Worm (Caenorhabditis elegans) whole organism, L4 larva: ENCODE data around the gene wdr-20.

Experiments used
- F37D6.2 ChIP-seq: sonication (generic microtip); optimal IDR thresholded peaks from 2 replicates; lab custom pipeline; 2016; ENCODE audit warnings: mild to moderate bottlenecking, missing genetic modification characterization, missing compliant biosample characterization
- R02D3.7 ChIP-seq: fragments of 150-350 bp; sonication (generic microtip); optimal IDR thresholded peaks from 3 replicates; lab custom pipeline; 2014; ENCODE audit warnings: missing biosample characterization, missing genetic modification characterization
- Y105C5A.15 ChIP-seq: fragments of 200-800 bp; sonication (Bioruptor generic); IDR thresholded peaks from 2 replicates; pipeline ENCODE4 v1.3.6; 2022; ENCODE audit warnings: missing genetic modification characterization, missing compliant biosample characterization
- Y48G9A.11 ChIP-seq: fragments of 200-800 bp; sonication (Bioruptor generic); IDR thresholded peaks from 2 replicates; pipeline ENCODE4 v1.3.6; 2022; ENCODE audit warnings: missing genetic modification reagents, missing genetic modification characterization, missing compliant biosample characterization
- aha-1 ChIP-seq: fragments of 150-350 bp; peaks from one replicate; lab custom pipeline; 2014; ENCODE audit warnings: missing biosample characterization, missing genetic modification characterization
- aly-2 ChIP-seq: sonication (generic microtip); optimal IDR thresholded peaks from 2 replicates; lab custom pipeline; 2018; ENCODE audit warnings: missing biosample characterization, missing genetic modification characterization
- arid-1 ChIP-seq: fragments of 200-800 bp; sonication (Bioruptor generic); conservative IDR thresholded peaks from 2 replicates; pipeline ENCODE4 v1.3.6; 2022; ENCODE audit warnings: missing genetic modification reagents, missing genetic modification characterization, missing compliant biosample characterization
- attf-4 ChIP-seq: sonication (generic microtip); optimal IDR thresholded peaks from 3 replicates; lab custom pipeline; 2017; ENCODE audit warnings: missing biosample characterization, missing genetic modification characterization
- ceh-20 ChIP-seq: fragments of 200-800 bp; sonication (Bioruptor generic); IDR thresholded peaks from 2 replicates; pipeline ENCODE4 v1.3.6; 2022; ENCODE audit warnings: missing genetic modification reagents, missing genetic modification characterization, missing compliant biosample characterization
- ceh-32 ChIP-seq: sonication (generic microtip); optimal IDR thresholded peaks from 2 replicates; lab custom pipeline; 2016; ENCODE audit warnings: mild to moderate bottlenecking, missing genetic modification characterization, missing compliant biosample characterization; ENCODE audit not compliant: poor library complexity
- ceh-44 ChIP-seq: fragments of 200-800 bp; sonication (Bioruptor generic); IDR thresholded peaks from 2 replicates; pipeline ENCODE4 v1.3.6; 2022; ENCODE audit warnings: missing genetic modification reagents, missing genetic modification characterization, missing compliant biosample characterization
- ceh-62 ChIP-seq: sonication (generic microtip); optimal IDR thresholded peaks from 2 replicates; lab custom pipeline; 2017; ENCODE audit warnings: missing biosample characterization, missing genetic modification characterization
- ces-1 ChIP-seq: fragments of 150-350 bp; sonication (generic microtip); optimal IDR thresholded peaks from 4 replicates; lab custom pipeline; 2014; ENCODE audit warnings: missing biosample characterization, missing genetic modification reagents, missing genetic modification characterization
- daf-16 ChIP-seq, 3 experiments: sonication (generic microtip); optimal IDR thresholded peaks; 2 replicates each; lab custom pipeline; 2016 to 2017; ENCODE audit warnings: missing genetic modification characterization in 3 of 3, missing genetic modification reagents in 3 of 3, mild to moderate bottlenecking in 2 of 3, missing compliant biosample characterization in 2 of 3, missing biosample characterization in 1 of 3, moderate library complexity in 1 of 3
- daf-8 ChIP-seq: fragments of 200-800 bp; sonication (Bioruptor generic); IDR thresholded peaks from 2 replicates; pipeline ENCODE4 v1.3.6; 2022; ENCODE audit warnings: missing genetic modification characterization, missing compliant biosample characterization
- dmd-6 ChIP-seq: fragments of 200-800 bp; sonication (Bioruptor generic); IDR thresholded peaks from 2 replicates; pipeline ENCODE4 v1.3.6; 2022; ENCODE audit warnings: missing genetic modification reagents, missing genetic modification characterization, missing compliant biosample characterization
- fos-1 ChIP-seq: fragments of 150-350 bp; optimal IDR thresholded peaks from 2 replicates; lab custom pipeline; 2014; ENCODE audit warnings: missing biosample characterization, missing genetic modification characterization
- hif-1 ChIP-seq, 2 experiments: sonication (generic microtip); optimal IDR thresholded peaks; 2 replicates each; lab custom pipeline; 2016 to 2017; ENCODE audit warnings: missing compliant biosample characterization in 2 of 2, missing genetic modification characterization in 2 of 2, missing genetic modification reagents in 2 of 2, missing genotype in 2 of 2, mild to moderate bottlenecking in 1 of 2
- hlh-11 ChIP-seq: fragments of 200-800 bp; sonication (Bioruptor generic); optimal IDR thresholded peaks from 2 replicates; lab custom pipeline; 2018; ENCODE audit warnings: mild to moderate bottlenecking, missing genetic modification characterization, missing compliant biosample characterization
- hlh-30 ChIP-seq: sonication (generic microtip); optimal IDR thresholded peaks from 2 replicates; lab custom pipeline; 2017; ENCODE audit warnings: antibody characterized with exemption, mild to moderate bottlenecking, missing genetic modification characterization, missing compliant biosample characterization; ENCODE audit not compliant: insufficient read depth
- jun-1 ChIP-seq: fragments of 150-350 bp; optimal IDR thresholded peaks from 2 replicates; lab custom pipeline; 2014; ENCODE audit warnings: missing biosample characterization, missing genetic modification reagents, missing genetic modification characterization
- lim-7 ChIP-seq: fragments of 200-800 bp; sonication (Bioruptor generic); IDR thresholded peaks from 2 replicates; pipeline ENCODE4 v1.3.6; 2022; ENCODE audit warnings: missing genetic modification characterization, missing compliant biosample characterization
- lin-1 ChIP-seq: fragments of 200-800 bp; sonication (Bioruptor generic); IDR thresholded peaks from 2 replicates; pipeline ENCODE4 v1.3.6; 2022; ENCODE audit warnings: missing genetic modification reagents, missing genetic modification characterization, missing compliant biosample characterization
- lir-3 ChIP-seq: sonication (generic microtip); optimal IDR thresholded peaks from 2 replicates; lab custom pipeline; 2016; ENCODE audit warnings: mild to moderate bottlenecking, missing genetic modification characterization, missing compliant biosample characterization
- mdt-29 ChIP-seq: fragments of 200-800 bp; sonication (Bioruptor generic); IDR thresholded peaks from 2 replicates; pipeline ENCODE4 v1.3.6; 2022; ENCODE audit warnings: missing genetic modification reagents, missing genetic modification characterization, missing compliant biosample characterization
- mxl-3 ChIP-seq: fragments of 200-800 bp; sonication (Bioruptor generic); optimal IDR thresholded peaks from 2 replicates; lab custom pipeline; 2018; ENCODE audit warnings: mild to moderate bottlenecking, missing genetic modification characterization, missing compliant biosample characterization
- nhr-11 ChIP-seq: fragments of 150-350 bp; optimal IDR thresholded peaks from 2 replicates; lab custom pipeline; 2014; ENCODE audit warnings: missing biosample characterization, missing genetic modification characterization
- nhr-237 ChIP-seq: sonication (generic microtip); optimal IDR thresholded peaks from 2 replicates; lab custom pipeline; 2017; ENCODE audit warnings: missing biosample characterization, missing genetic modification characterization
- nhr-28 ChIP-seq: fragments of 150-350 bp; optimal IDR thresholded peaks from 2 replicates; lab custom pipeline; 2014; ENCODE audit warnings: missing biosample characterization, missing genetic modification characterization
- nhr-41 ChIP-seq: fragments of 200-800 bp; sonication (Bioruptor generic); IDR thresholded peaks from 2 replicates; pipeline ENCODE4 v1.3.6; 2022; ENCODE audit warnings: missing genetic modification reagents, missing genetic modification characterization, missing compliant biosample characterization
- nhr-48 ChIP-seq: sonication (generic microtip); optimal IDR thresholded peaks from 2 replicates; lab custom pipeline; 2016; ENCODE audit warnings: mild to moderate bottlenecking, missing genetic modification characterization, missing compliant biosample characterization
- nhr-76 ChIP-seq: fragments of 150-350 bp; optimal IDR thresholded peaks from 2 replicates; lab custom pipeline; 2014; ENCODE audit warnings: missing biosample characterization, missing genetic modification characterization
- saeg-2 ChIP-seq: fragments of 200-800 bp; sonication (Bioruptor generic); IDR thresholded peaks from 2 replicates; pipeline ENCODE4 v1.3.6; 2022; ENCODE audit warnings: missing genetic modification reagents, missing genetic modification characterization, missing compliant biosample characterization
- sdz-12 ChIP-seq: fragments of 200-800 bp; sonication (Bioruptor generic); optimal IDR thresholded peaks from 2 replicates; lab custom pipeline; 2018; ENCODE audit warnings: mild to moderate bottlenecking, missing genetic modification characterization, missing compliant biosample characterization
- spr-1 ChIP-seq: sonication (generic microtip); optimal IDR thresholded peaks from 2 replicates; lab custom pipeline; 2016; ENCODE audit warnings: mild to moderate bottlenecking, missing genetic modification characterization, missing compliant biosample characterization
- unc-130 ChIP-seq: sonication (generic microtip); optimal IDR thresholded peaks from 2 replicates; lab custom pipeline; 2016; ENCODE audit warnings: missing genetic modification reagents, missing genetic modification characterization, missing compliant biosample characterization
- unc-39 ChIP-seq: sonication (generic microtip); optimal IDR thresholded peaks from 2 replicates; lab custom pipeline; 2017; ENCODE audit warnings: missing biosample characterization, missing genetic modification characterization
- unc-62 ChIP-seq, 3 experiments: fragments of 150-350 bp in 1 of 3; sonication (generic microtip); optimal IDR thresholded peaks in 2 of 3; peaks in 1 of 3; 1 replicate in 1 of 3; 2 replicates in 2 of 3; lab custom pipeline; 2014 to 2017; ENCODE audit warnings: missing biosample characterization in 3 of 3, missing genetic modification characterization in 3 of 3, missing genetic modification reagents in 3 of 3, missing genotype in 1 of 3
- vab-7 ChIP-seq: fragments of 200-800 bp; sonication (Bioruptor generic); IDR thresholded peaks from 2 replicates; pipeline ENCODE4 v1.3.6; 2022; ENCODE audit warnings: missing genetic modification reagents, missing genetic modification characterization, missing compliant biosample characterization

The wdr-20 gene

DNA sequence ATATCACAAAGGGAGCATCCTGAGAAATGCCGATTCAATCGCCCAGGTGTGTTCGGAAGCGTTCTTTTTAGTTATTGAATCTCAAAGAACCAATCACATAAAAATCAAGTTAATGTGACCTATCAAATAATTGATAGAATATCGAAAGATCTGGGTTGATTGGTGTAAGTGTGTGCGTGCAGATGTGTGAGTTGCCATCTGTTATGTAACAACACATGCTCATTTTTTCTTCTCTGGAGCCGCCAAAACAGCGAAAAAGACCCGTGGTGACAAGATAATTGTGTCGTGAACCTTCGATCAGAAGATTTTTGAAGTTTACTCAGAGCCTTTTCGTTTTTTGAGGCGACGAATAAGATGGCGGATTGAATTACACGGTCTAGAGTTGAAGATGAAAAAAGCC, 12.8 kb upstream of the wdr-20 start:
- TF ChIP-seq R02D3.7 (tag; lab: Kevin White, UChicago) (no peak), nhr-11 (peak; percentile 35), sdz-12 (GFP tag; lab: Kevin White, UChicago) (no peak), ceh-62 (tag; lab: Kevin White, UChicago) (no peak), lir-3 (tag; lab: Kevin White, UChicago) (no peak), hif-1 (tag; optimal IDR thresholded peaks at IDR 0.05; lab: Kevin White, UChicago) (peak in 1 of 2 experiments; percentile 78), nhr-41 (no peak), ceh-32 (tag; lab: Kevin White, UChicago) (no peak), ces-1 (GFP tag; lab: Kevin White, UChicago) (no peak), saeg-2 (GFP tag; lab: Robert Waterston, UW) (no peak), hlh-11 (tag; lab: Kevin White, UChicago) (no peak), nhr-48 (tag; lab: Kevin White, UChicago) (no peak), nhr-28 (tag; lab: Kevin White, UChicago) (no peak), attf-4 (no peak), daf-16 (GFP tag; optimal IDR thresholded peaks at IDR 0.05; lab: Kevin White, UChicago) (peak in 1 of 2 experiments; percentile 20), daf-16 (tag; optimal IDR thresholded peaks at IDR 0.05; lab: Kevin White, UChicago) (no peak), dmd-6 (GFP tag; lab: Robert Waterston, UW) (no peak), nhr-76 (tag; lab: Kevin White, UChicago) (no peak), ceh-20 (no peak), lim-7 (no peak), aly-2 (tag; lab: Kevin White, UChicago) (no peak), unc-62 (GFP tag; optimal IDR thresholded peaks at IDR 0.05 in 1 of 2; lab: Kevin White, UChicago) (peak in 1 of 2 experiments; percentile 19), unc-62 (tag; optimal IDR thresholded peaks at IDR 0.05; lab: Kevin White, UChicago) (no peak), nhr-237 (no peak), arid-1 (GFP tag; lab: Robert Waterston, UW) (no peak), hlh-30 (tag; lab: Kevin White, UChicago) (no peak), spr-1 (tag; lab: Kevin White, UChicago) (no peak), aha-1 (tag; lab: Kevin White, UChicago) (peak; percentile 82), ceh-44 (GFP tag; lab: Robert Waterston, UW) (no peak), daf-8 (GFP tag; lab: Robert Waterston, UW) (no peak), unc-130 (no peak), fos-1 (tag; lab: Kevin White, UChicago) (no peak), jun-1 (tag; lab: Kevin White, UChicago) (no peak), mxl-3 (GFP tag; lab: Kevin White, UChicago) (no peak), Y48G9A.11 (no peak), lin-1 (GFP tag; lab: Robert Waterston, UW) (no peak), unc-39 (tag; lab: Kevin White, UChicago) (no peak), F37D6.2 (no peak), Y105C5A.15 (no peak)

DNA sequence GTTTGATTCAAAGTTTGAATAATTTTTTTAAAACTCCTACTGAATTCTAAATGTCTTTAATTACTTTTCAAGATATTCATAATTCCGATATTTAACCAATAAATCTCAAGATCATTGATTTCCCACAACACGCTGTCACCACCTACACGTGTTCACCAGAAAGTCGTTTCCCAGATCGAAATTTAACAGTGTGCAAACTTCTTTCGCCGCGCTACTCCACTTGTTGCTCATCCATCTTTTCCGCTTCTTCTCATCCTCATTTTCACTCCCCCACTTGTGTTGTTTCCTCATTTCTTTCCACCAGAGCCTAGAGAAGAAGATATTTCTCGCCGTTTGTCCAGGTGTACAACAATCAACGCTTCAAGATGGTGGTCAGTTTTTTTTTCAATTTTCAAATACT, 11.7 kb upstream of the wdr-20 start, which contains the start of gene C51E3.9:
C51E3.9 (plus strand) TSS at position 301 of the 400 bp plus-strand sequence.
- TF ChIP-seq aha-1 (tag; lab: Kevin White, UChicago) (peak; percentile 11), nhr-11 (no peak), mdt-29 (no peak), arid-1 (GFP tag; lab: Robert Waterston, UW) (no peak), vab-7 (GFP tag; lab: Robert Waterston, UW) (no peak), sdz-12 (GFP tag; lab: Kevin White, UChicago) (no peak), hlh-11 (tag; lab: Kevin White, UChicago) (peak; percentile 5)
